Worm (Caenorhabditis elegans) whole organism, late embryonic: Measurements from ENCODE around the gene T21B4.15.

ENCODE experiments used
- elt-2 ChIP-seq: sonication (generic microtip); optimal IDR thresholded peaks from 2 replicates; lab custom pipeline; 2016; ENCODE audit warnings: missing genetic modification reagents, missing genetic modification characterization, missing compliant biosample characterization
- sdc-2 ChIP-seq: sonication (generic microtip); optimal IDR thresholded peaks from 2 replicates; lab custom pipeline; 2016; ENCODE audit warnings: missing genotype, missing genetic modification characterization, missing compliant biosample characterization
- tbx-2 ChIP-seq: sonication (generic microtip); optimal IDR thresholded peaks from 2 replicates; lab custom pipeline; 2016; ENCODE audit warnings: missing genetic modification characterization, missing compliant biosample characterization

DNA sequence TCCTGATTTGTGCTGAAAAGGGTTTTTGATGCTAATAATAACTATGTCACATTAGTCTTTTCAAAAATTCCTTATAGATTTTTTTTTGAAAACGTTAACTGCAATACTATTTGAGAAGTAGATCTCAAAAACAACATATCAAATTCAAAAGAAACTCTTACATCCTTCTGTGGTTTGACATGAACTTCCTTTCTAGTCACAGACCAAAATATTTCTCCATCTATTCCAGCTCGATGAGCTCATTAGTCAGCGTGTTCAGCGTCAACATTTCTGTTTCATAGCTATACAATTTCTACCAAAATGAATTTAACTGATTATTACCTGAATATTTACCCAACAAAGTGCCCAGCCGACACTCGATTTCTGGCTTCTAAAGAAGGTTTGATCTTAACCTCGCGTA, 18.6 kb downstream of the T21B4.15 start, which contains the start of gene srh-67:
- TF ChIP-seq sdc-2 (tag; lab: Kevin White, UChicago) (no peak), elt-2 (tag; lab: Kevin White, UChicago) (no peak), tbx-2 (tag; lab: Kevin White, UChicago) (no peak)
